Worm (Caenorhabditis elegans) whole organism, midembryonic: ENCODE data around the gene T09B9.3.

ENCODE experiments used
- cog-1 ChIP-seq: sonication (generic microtip); optimal IDR thresholded peaks from 2 replicates; lab custom pipeline; 2016; ENCODE audit warnings: missing genetic modification characterization, missing compliant biosample characterization
- flt-1 ChIP-seq: fragments of 200-800 bp; sonication (Bioruptor generic); IDR thresholded peaks from 2 replicates; pipeline ENCODE4 v1.3.6; 2022; ENCODE audit warnings: missing genetic modification characterization, missing compliant biosample characterization
- klf-2 ChIP-seq: fragments of 200-800 bp; sonication (Bioruptor generic); conservative IDR thresholded peaks from 2 replicates; pipeline ENCODE4 v1.3.6; 2022; ENCODE audit warnings: missing genetic modification reagents, missing genetic modification characterization, missing compliant biosample characterization
- med-1 ChIP-seq: sonication (generic microtip); optimal IDR thresholded peaks from 2 replicates; lab custom pipeline; 2017; ENCODE audit warnings: missing genetic modification characterization, mild to moderate bottlenecking, missing compliant biosample characterization, antibody characterized with exemption, missing genetic modification reagents; ENCODE audit not compliant: insufficient read depth

ce11 chrX:9763903-9764302 is 2.7 kb upstream of the T09B9.3 start:
- TF ChIP-seq med-1 (GFP tag; lab: Kevin White, UChicago) = no peak
- no peak for TF ChIP-seq cog-1 (tag; lab: Kevin White, UChicago)
- TF ChIP-seq klf-2 (GFP tag; lab: Robert Waterston, UW) = no peak
- TF ChIP-seq flt-1 = no peak
